Worm (Caenorhabditis elegans) whole organism, L1 larva: ENCODE results near the gene Y82E9BR.10.

Source experiments
- C04F5.9 ChIP-seq: sonication (generic microtip); optimal IDR thresholded peaks from 2 replicates; lab custom pipeline; 2016; ENCODE audit warnings: missing genetic modification characterization, missing compliant biosample characterization
- C16A3.4 ChIP-seq: fragments of 150-350 bp; optimal IDR thresholded peaks from 2 replicates; lab custom pipeline; 2014; ENCODE audit warnings: missing biosample characterization, missing genetic modification characterization
- C34B4.2 ChIP-seq: sonication (generic microtip); optimal IDR thresholded peaks from 2 replicates; lab custom pipeline; 2017; ENCODE audit warnings: mild to moderate bottlenecking, missing genetic modification characterization, missing compliant biosample characterization
- F16B12.6 ChIP-seq: fragments of 150-350 bp; optimal IDR thresholded peaks from 2 replicates; lab custom pipeline; 2014; ENCODE audit warnings: missing biosample characterization, missing genetic modification characterization
- alr-1 ChIP-seq: fragments of 200-800 bp; sonication (Bioruptor generic); optimal IDR thresholded peaks from 2 replicates; lab custom pipeline; 2018; ENCODE audit warnings: borderline replicate concordance, mild to moderate bottlenecking, missing genetic modification characterization, missing compliant biosample characterization
- aly-2 ChIP-seq: fragments of 150-350 bp; optimal IDR thresholded peaks from 2 replicates; lab custom pipeline; 2014; ENCODE audit warnings: missing biosample characterization, missing genetic modification characterization
- blmp-1 ChIP-seq: fragments of 150-350 bp; optimal IDR thresholded peaks from 2 replicates; lab custom pipeline; 2014; ENCODE audit warnings: missing biosample characterization, missing genetic modification characterization
- ces-1 ChIP-seq: fragments of 150-350 bp; optimal IDR thresholded peaks from 2 replicates; lab custom pipeline; 2014; ENCODE audit warnings: missing biosample characterization, missing genetic modification reagents, missing genetic modification characterization
- dpl-1 ChIP-seq, 3 experiments: fragments of 150-350 bp in 2 of 3; sonication (generic microtip) in 1 of 3; optimal IDR thresholded peaks; 2 replicates each; lab custom pipeline; 2014 to 2017; ENCODE audit warnings: missing biosample characterization in 3 of 3, missing genetic modification characterization in 3 of 3, missing genetic modification reagents in 3 of 3
- dsc-1 ChIP-seq: sonication (generic microtip); optimal IDR thresholded peaks from 2 replicates; lab custom pipeline; 2016; ENCODE audit warnings: mild to moderate bottlenecking, missing genetic modification characterization, missing compliant biosample characterization
- egl-13 ChIP-seq: sonication (generic microtip); optimal IDR thresholded peaks from 2 replicates; lab custom pipeline; 2016; ENCODE audit warnings: missing genotype, missing genetic modification reagents, missing genetic modification characterization, missing compliant biosample characterization
- elt-2 ChIP-seq: sonication (generic microtip); optimal IDR thresholded peaks from 2 replicates; lab custom pipeline; 2016; ENCODE audit warnings: missing genetic modification characterization, mild to moderate bottlenecking, inconsistent platforms, missing compliant biosample characterization, missing genetic modification reagents
- elt-3 ChIP-seq, 6 experiments: fragments of 150-350 bp in 1 of 6; sonication (generic microtip); optimal IDR thresholded peaks; 2 replicates each; lab custom pipeline; 2017 to 2018; ENCODE audit warnings: missing biosample characterization in 6 of 6, missing genetic modification characterization in 6 of 6, inconsistent platforms in 1 of 6
- fkh-10 ChIP-seq: sonication (generic microtip); optimal IDR thresholded peaks from 2 replicates; lab custom pipeline; 2017; ENCODE audit warnings: missing biosample characterization, missing genetic modification reagents, missing genetic modification characterization
- fkh-8 ChIP-seq: sonication (generic microtip); optimal IDR thresholded peaks from 2 replicates; lab custom pipeline; 2016; ENCODE audit warnings: mild to moderate bottlenecking, missing genetic modification characterization, missing compliant biosample characterization
- irx-1 ChIP-seq: sonication (generic microtip); optimal IDR thresholded peaks from 2 replicates; lab custom pipeline; 2016; ENCODE audit warnings: missing genetic modification characterization, missing compliant biosample characterization
- lin-14 ChIP-seq: fragments of 200-800 bp; sonication (Bioruptor generic); optimal IDR thresholded peaks from 2 replicates; lab custom pipeline; 2018; ENCODE audit warnings: mild to moderate bottlenecking, missing genetic modification characterization, moderate library complexity, missing compliant biosample characterization
- lin-15B ChIP-seq: fragments of 150-350 bp; sonication (generic microtip); optimal IDR thresholded peaks from 3 replicates; lab custom pipeline; 2014; ENCODE audit warnings: missing biosample characterization, missing genetic modification characterization
- lin-39 ChIP-seq: fragments of 150-350 bp; optimal IDR thresholded peaks from 2 replicates; lab custom pipeline; 2014; ENCODE audit warnings: missing biosample characterization, missing genetic modification reagents, missing genetic modification characterization
- lsy-2 ChIP-seq, 2 experiments: fragments of 150-350 bp; optimal IDR thresholded peaks; 2 replicates each; lab custom pipeline; 2014; ENCODE audit warnings: missing biosample characterization in 2 of 2, missing genetic modification characterization in 2 of 2
- nhr-20 ChIP-seq: sonication (generic microtip); optimal IDR thresholded peaks from 2 replicates; lab custom pipeline; 2016; ENCODE audit warnings: mild to moderate bottlenecking, missing genetic modification characterization, missing compliant biosample characterization
- nhr-47 ChIP-seq: sonication (generic microtip); optimal IDR thresholded peaks from 2 replicates; lab custom pipeline; 2016; ENCODE audit warnings: mild to moderate bottlenecking, missing genetic modification characterization, moderate library complexity, missing compliant biosample characterization
- nhr-71 ChIP-seq: sonication (generic microtip); optimal IDR thresholded peaks from 2 replicates; lab custom pipeline; 2016; ENCODE audit warnings: mild to moderate bottlenecking, missing genetic modification characterization, moderate library complexity, missing compliant biosample characterization
- nhr-76 ChIP-seq: sonication (generic microtip); optimal IDR thresholded peaks from 2 replicates; lab custom pipeline; 2017; ENCODE audit warnings: missing biosample characterization, missing genetic modification characterization
- nhr-90 ChIP-seq: sonication (generic microtip); optimal IDR thresholded peaks from 2 replicates; lab custom pipeline; 2016; ENCODE audit warnings: mild to moderate bottlenecking, missing genetic modification characterization, missing compliant biosample characterization; ENCODE audit not compliant: poor library complexity
- pag-3 ChIP-seq: sonication (generic microtip); optimal IDR thresholded peaks from 2 replicates; lab custom pipeline; 2017; ENCODE audit warnings: missing genetic modification characterization, mild to moderate bottlenecking, missing compliant biosample characterization, antibody characterized with exemption, borderline replicate concordance; ENCODE audit not compliant: insufficient read depth
- pax-3 ChIP-seq: fragments of 200-800 bp; sonication (Bioruptor generic); optimal IDR thresholded peaks from 2 replicates; lab custom pipeline; 2018; ENCODE audit warnings: mild to moderate bottlenecking, missing genetic modification characterization, moderate library complexity, missing compliant biosample characterization
- pqm-1 ChIP-seq: sonication (generic microtip); optimal IDR thresholded peaks from 3 replicates; lab custom pipeline; 2017; ENCODE audit warnings: missing biosample characterization, missing genetic modification characterization
- skn-1 ChIP-seq: fragments of 150-350 bp; optimal IDR thresholded peaks from 2 replicates; lab custom pipeline; 2014; ENCODE audit warnings: missing biosample characterization, missing genetic modification characterization
- unc-86 ChIP-seq: sonication (generic microtip); optimal IDR thresholded peaks from 2 replicates; lab custom pipeline; 2016; ENCODE audit warnings: missing genetic modification characterization, missing compliant biosample characterization
- xbp-1 ChIP-seq: sonication (generic microtip); optimal IDR thresholded peaks from 2 replicates; lab custom pipeline; 2016; ENCODE audit warnings: missing genetic modification characterization, missing compliant biosample characterization
- zag-1 ChIP-seq: fragments of 150-350 bp; optimal IDR thresholded peaks from 2 replicates; lab custom pipeline; 2014; ENCODE audit warnings: missing biosample characterization, missing genetic modification characterization
- zip-4 ChIP-seq: fragments of 200-800 bp; sonication (Bioruptor generic); optimal IDR thresholded peaks from 2 replicates; lab custom pipeline; 2018; ENCODE audit warnings: mild to moderate bottlenecking, missing genetic modification characterization, moderate library complexity, missing compliant biosample characterization
- ztf-11 ChIP-seq, 2 experiments: sonication (generic microtip); optimal IDR thresholded peaks; 2 replicates each; lab custom pipeline; 2016 to 2017; ENCODE audit warnings: missing genetic modification characterization in 2 of 2, missing biosample characterization in 1 of 2, missing compliant biosample characterization in 1 of 2

Y82E9BR.10 gene

ce11 chrIII:1417090-1417489 is 41.7 kb upstream of the Y82E9BR.10 start, which contains the start of gene elc-1:
elc-1 (minus strand) TSS chrIII:1417190.
- TF ChIP-seq lin-14 = no peak
- TF ChIP-seq irx-1 (tag; lab: Kevin White, UChicago) = no peak
- no peak for TF ChIP-seq dsc-1 (tag; lab: Kevin White, UChicago)
- no peak for TF ChIP-seq xbp-1
- TF ChIP-seq ztf-11 (tag; optimal IDR thresholded peaks at IDR 0.05; lab: Kevin White, UChicago) = no peak
- no peak for TF ChIP-seq fkh-10
- TF ChIP-seq lsy-2 (tag; optimal IDR thresholded peaks at IDR 0.05; lab: Kevin White, UChicago) = no peak
- TF ChIP-seq C04F5.9 (tag; lab: Kevin White, UChicago) = no peak

ce11 chrIII:1416571-1416970 is 41.2 kb upstream of the Y82E9BR.10 start:
- no peak for TF ChIP-seq unc-86 (tag; lab: Kevin White, UChicago)
- TF ChIP-seq elt-2 (tag; lab: Kevin White, UChicago) = no peak
- no peak for TF ChIP-seq zag-1 (tag; lab: Kevin White, UChicago)
- TF ChIP-seq nhr-90 (tag; lab: Kevin White, UChicago) = no peak
- no peak for TF ChIP-seq ces-1 (GFP tag; lab: Kevin White, UChicago)
- TF ChIP-seq pag-3 (tag; lab: Kevin White, UChicago) = no peak
- no peak for TF ChIP-seq F16B12.6 (tag; lab: Kevin White, UChicago)
- TF ChIP-seq elt-3 (tag; optimal IDR thresholded peaks at IDR 0.05; lab: Kevin White, UChicago) = no peak
- TF ChIP-seq nhr-20 (tag; lab: Kevin White, UChicago) = no peak
- TF ChIP-seq nhr-76 (tag; lab: Kevin White, UChicago) = no peak
- no peak for TF ChIP-seq ztf-11 (tag; optimal IDR thresholded peaks at IDR 0.05; lab: Kevin White, UChicago)
- no peak for TF ChIP-seq blmp-1 (tag; lab: Kevin White, UChicago)
- no peak for TF ChIP-seq irx-1 (tag; lab: Kevin White, UChicago)
- no peak for TF ChIP-seq pax-3 (tag; lab: Kevin White, UChicago)

DNA sequence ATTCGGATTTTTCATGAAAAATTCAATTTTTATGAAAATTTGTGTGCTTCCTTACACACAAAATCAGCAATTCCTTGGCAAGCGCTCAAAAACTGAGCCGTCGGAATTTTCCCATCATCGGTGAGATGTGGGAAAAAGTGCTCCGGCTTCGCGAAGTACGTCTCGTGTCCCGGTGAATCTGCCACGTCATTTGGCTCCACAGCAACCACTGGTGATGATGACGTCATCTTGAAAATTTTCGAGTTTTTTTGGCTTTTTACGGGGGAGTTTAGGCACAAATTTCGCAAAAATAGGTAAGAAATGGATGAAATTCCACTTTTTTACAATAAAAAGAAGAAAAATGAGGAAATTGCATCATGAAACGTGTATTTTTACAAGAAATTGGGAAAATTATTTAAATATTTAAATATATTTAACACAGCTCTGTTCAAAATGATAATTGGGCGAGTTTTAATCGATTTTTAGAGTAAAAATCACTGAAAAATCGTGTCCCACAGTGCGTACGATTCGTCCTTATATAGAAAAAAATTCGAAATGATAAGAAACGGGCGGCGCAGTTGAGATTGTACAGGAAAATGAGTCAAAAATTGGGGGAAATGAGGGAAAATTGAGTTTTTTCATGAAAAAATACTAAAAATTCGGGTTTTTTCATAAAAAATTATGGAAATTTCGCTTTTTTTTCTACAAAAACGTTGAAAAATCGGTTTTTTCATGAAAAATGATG is 38.7 kb upstream of the Y82E9BR.10 start, which contains the start of gene Y82E9BR.14:
Gene Y82E9BR.14 (minus strand): TSS at position 227 of the 724 bp plus-strand sequence.
- TF ChIP-seq C34B4.2 (tag; lab: Kevin White, UChicago) (no peak), fkh-8 (tag; lab: Kevin White, UChicago) (no peak), aly-2 (tag; lab: Kevin White, UChicago) (no peak), C16A3.4 (no peak), C04F5.9 (tag; lab: Kevin White, UChicago) (no peak), blmp-1 (tag; lab: Kevin White, UChicago) (no peak), zip-4 (GFP tag; lab: Kevin White, UChicago) (no peak), lin-14 (no peak), dpl-1 (GFP tag; optimal IDR thresholded peaks at IDR 0.05; lab: Kevin White, UChicago) (no peak), nhr-47 (tag; lab: Kevin White, UChicago) (no peak), lin-15B (tag; lab: Kevin White, UChicago) (no peak), nhr-71 (no peak), F16B12.6 (tag; lab: Kevin White, UChicago) (no peak), lin-39 (tag; lab: Kevin White, UChicago) (no peak), alr-1 (no peak), skn-1 (no peak), pqm-1 (tag; lab: Kevin White, UChicago) (no peak)
- TF ChIP-seq, all 84 proteins: peak for 0

ce11 chrIII:1413125-1413837 is 37.9 kb upstream of the Y82E9BR.10 start:
- TF ChIP-seq egl-13 (tag; lab: Kevin White, UChicago) = no peak
- TF ChIP-seq nhr-47 (tag; lab: Kevin White, UChicago) = no peak
